Fruit fly (Drosophila melanogaster) whole organism, embryonic: Measurements from ENCODE around the gene NKCC.

Experiments used
- Ada2b ChIP-seq: fragments of 200-800 bp; sonication (Bioruptor generic); IDR thresholded peaks from 2 replicates; pipeline ENCODE4 v1.3.6; 2022; ENCODE audit warnings: missing biosample characterization, missing genetic modification characterization
- B-H2 ChIP-seq: fragments of 200-800 bp; sonication (Bioruptor generic); optimal IDR thresholded peaks from 2 replicates; lab custom pipeline; 2018; ENCODE audit warnings: missing biosample characterization, mild to moderate bottlenecking, missing genetic modification characterization
- CG11085 ChIP-seq: fragments of 200-800 bp; sonication (Bioruptor generic); IDR thresholded peaks from 2 replicates; pipeline ENCODE4 v1.3.6; 2022; ENCODE audit warnings: missing biosample characterization, missing genetic modification characterization
- CG11093 ChIP-seq: fragments of 200-800 bp; sonication (Bioruptor generic); IDR thresholded peaks from 3 replicates; pipeline ENCODE4 v1.3.6; 2022; ENCODE audit warnings: missing biosample characterization, missing genetic modification characterization
- CG11695 ChIP-seq: fragments of 200-800 bp; sonication (Bioruptor generic); IDR thresholded peaks from 3 replicates; pipeline ENCODE4 v1.3.6; 2022; ENCODE audit warnings: missing biosample characterization, missing genetic modification characterization
- CG11723 ChIP-seq: fragments of 200-800 bp; sonication (Bioruptor generic); optimal IDR thresholded peaks from 2 replicates; lab custom pipeline; 2017; ENCODE audit warnings: missing biosample characterization, mild to moderate bottlenecking, missing genetic modification characterization
- CG12219 ChIP-seq: fragments of 200-800 bp; sonication (Bioruptor generic); optimal IDR thresholded peaks from 3 replicates; lab custom pipeline; 2018; ENCODE audit warnings: missing biosample characterization, mild to moderate bottlenecking, missing genetic modification characterization
- CG14441 ChIP-seq: fragments of 200-800 bp; sonication (Bioruptor generic); IDR thresholded peaks from 2 replicates; pipeline ENCODE4 v1.3.6; 2022; ENCODE audit warnings: missing biosample characterization, missing genetic modification characterization
- CG14860 ChIP-seq: fragments of 200-800 bp; sonication (Bioruptor generic); IDR thresholded peaks from 3 replicates; pipeline ENCODE4 v1.3.6; 2022; ENCODE audit warnings: missing biosample characterization, missing genetic modification characterization; ENCODE audit not compliant: partially characterized antibody
- CG17361 ChIP-seq: fragments of 200-800 bp; sonication (Bioruptor generic); IDR thresholded peaks from 3 replicates; pipeline ENCODE4 v1.3.6; 2022; ENCODE audit warnings: missing biosample characterization, missing genetic modification characterization
- CG1792 ChIP-seq: fragments of 200-800 bp; sonication (Bioruptor generic); optimal IDR thresholded peaks from 2 replicates; lab custom pipeline; 2016; ENCODE audit warnings: missing biosample characterization, missing genetic modification characterization
- CG2875 ChIP-seq: fragments of 200-800 bp; sonication (Bioruptor generic); optimal IDR thresholded peaks from 2 replicates; lab custom pipeline; 2017; ENCODE audit warnings: missing biosample characterization, mild to moderate bottlenecking, missing genetic modification characterization, missing genetic modification reagents
- CG3281 ChIP-seq: fragments of 200-800 bp; sonication (Bioruptor generic); optimal IDR thresholded peaks from 3 replicates; lab custom pipeline; 2017; ENCODE audit warnings: missing biosample characterization, mild to moderate bottlenecking, missing genetic modification characterization
- CG3847 ChIP-seq: fragments of 200-800 bp; sonication (Bioruptor generic); IDR thresholded peaks from 2 replicates; pipeline ENCODE4 v1.3.6; 2022; ENCODE audit warnings: missing biosample characterization, missing genetic modification characterization
- CG43689 ChIP-seq: fragments of 200-800 bp; sonication (Bioruptor generic); IDR thresholded peaks from 2 replicates; pipeline ENCODE4 v1.3.6; 2022; ENCODE audit warnings: missing biosample characterization, missing genetic modification characterization
- CG4617 ChIP-seq: fragments of 200-800 bp; sonication (Bioruptor generic); optimal IDR thresholded peaks from 3 replicates; lab custom pipeline; 2016; ENCODE audit warnings: missing biosample characterization, missing genetic modification characterization, borderline replicate concordance
- CG5953 ChIP-seq: fragments of 200-800 bp; sonication (Bioruptor generic); IDR thresholded peaks from 2 replicates; pipeline ENCODE4 v1.3.6; 2022; ENCODE audit warnings: missing biosample characterization, missing genetic modification characterization
- CG6654 ChIP-seq: fragments of 200-800 bp; sonication (Bioruptor generic); optimal IDR thresholded peaks from 2 replicates; lab custom pipeline; 2017; ENCODE audit warnings: missing biosample characterization, mild to moderate bottlenecking, missing genetic modification characterization
- CG7987 ChIP-seq: fragments of 200-800 bp; sonication (Bioruptor generic); optimal IDR thresholded peaks from 2 replicates; lab custom pipeline; 2018; ENCODE audit warnings: missing biosample characterization, mild to moderate bottlenecking, missing genetic modification characterization, moderate library complexity
- Chrac-16 ChIP-seq: fragments of 200-800 bp; sonication (Bioruptor generic); optimal IDR thresholded peaks from 3 replicates; lab custom pipeline; 2016; ENCODE audit warnings: missing biosample characterization, missing genetic modification characterization
- Elba2 ChIP-seq: fragments of 200-800 bp; sonication (Bioruptor generic); optimal IDR thresholded peaks from 3 replicates; lab custom pipeline; 2016; ENCODE audit warnings: missing biosample characterization, missing genetic modification characterization
- Hmx ChIP-seq: fragments of 200-800 bp; sonication (Bioruptor generic); optimal IDR thresholded peaks from 2 replicates; lab custom pipeline; 2016; ENCODE audit warnings: missing biosample characterization, missing genetic modification characterization
- Hr51 ChIP-seq, 2 experiments: fragments of 200-800 bp; sonication (Bioruptor generic); optimal IDR thresholded peaks; 2 replicates in 1 of 2; 3 replicates in 1 of 2; lab custom pipeline; 2016 to 2018; ENCODE audit warnings: missing biosample characterization in 2 of 2, missing genetic modification characterization in 2 of 2, mild to moderate bottlenecking in 1 of 2, moderate library complexity in 1 of 2
- Mes4 ChIP-seq: fragments of 200-800 bp; sonication (Bioruptor generic); optimal IDR thresholded peaks from 2 replicates; lab custom pipeline; 2016; ENCODE audit warnings: missing biosample characterization, missing genetic modification characterization
- NC2α ChIP-seq: fragments of 200-800 bp; sonication (Bioruptor generic); optimal IDR thresholded peaks from 2 replicates; lab custom pipeline; 2016; ENCODE audit warnings: missing biosample characterization, missing genetic modification characterization
- NfI ChIP-seq: fragments of 200-800 bp; sonication (Bioruptor generic); optimal IDR thresholded peaks from 3 replicates; lab custom pipeline; 2018; ENCODE audit warnings: missing biosample characterization, mild to moderate bottlenecking, missing genetic modification characterization, moderate library complexity
- Opbp ChIP-seq: fragments of 200-800 bp; sonication (Bioruptor generic); IDR thresholded peaks from 3 replicates; pipeline ENCODE4 v1.3.6; 2022; ENCODE audit warnings: missing biosample characterization, missing genetic modification characterization; ENCODE audit not compliant: partially characterized antibody
- TFAM ChIP-seq: fragments of 200-800 bp; sonication (Bioruptor generic); optimal IDR thresholded peaks from 2 replicates; lab custom pipeline; 2017; ENCODE audit warnings: missing biosample characterization, missing genetic modification characterization, inconsistent platforms
- aop ChIP-seq: fragments of 200-800 bp; sonication (Bioruptor generic); IDR thresholded peaks from 2 replicates; pipeline ENCODE4 v1.3.6; 2022; ENCODE audit warnings: missing biosample characterization, missing genetic modification characterization
- bbx ChIP-seq: fragments of 200-800 bp; sonication (Bioruptor generic); IDR thresholded peaks from 2 replicates; pipeline ENCODE4 v1.3.6; 2022; ENCODE audit warnings: missing biosample characterization, missing genetic modification characterization; ENCODE audit not compliant: partially characterized antibody
- caup ChIP-seq: fragments of 200-800 bp; sonication (Bioruptor generic); optimal IDR thresholded peaks from 3 replicates; lab custom pipeline; 2017; ENCODE audit warnings: missing biosample characterization, mild to moderate bottlenecking, missing genetic modification characterization, moderate library complexity; ENCODE audit not compliant: severe bottlenecking
- corto ChIP-seq: fragments of 200-800 bp; sonication (Bioruptor generic); optimal IDR thresholded peaks from 2 replicates; lab custom pipeline; 2016; ENCODE audit warnings: missing biosample characterization, mild to moderate bottlenecking, missing genetic modification characterization, moderate library complexity
- cwo ChIP-seq: fragments of 200-800 bp; sonication (Bioruptor generic); optimal IDR thresholded peaks from 3 replicates; lab custom pipeline; 2017; ENCODE audit warnings: missing biosample characterization, missing genetic modification characterization, mild to moderate bottlenecking, moderate library complexity, missing genetic modification reagents
- gfzf ChIP-seq: fragments of 200-800 bp; sonication (Bioruptor generic); optimal IDR thresholded peaks from 2 replicates; lab custom pipeline; 2016; ENCODE audit warnings: missing biosample characterization, mild to moderate bottlenecking, missing genetic modification characterization, moderate library complexity
- h ChIP-seq: fragments of >200 bp; optimal IDR thresholded peaks from 2 replicates; lab custom pipeline; 2017
- hb ChIP-seq: fragments of 200-800 bp; sonication (Bioruptor generic); IDR thresholded peaks from 3 replicates; pipeline ENCODE4 v1.3.6; 2022; ENCODE audit warnings: missing biosample characterization, missing genetic modification characterization; ENCODE audit not compliant: partially characterized antibody
- klu ChIP-seq: fragments of 200-800 bp; sonication (Bioruptor generic); IDR thresholded peaks from 2 replicates; pipeline ENCODE4 v1.3.6; 2022; ENCODE audit warnings: missing biosample characterization, missing genetic modification characterization
- lov ChIP-seq, 2 experiments: fragments of 200-800 bp in 1 of 2; fragments of >200 bp in 1 of 2; sonication (Bioruptor generic) in 1 of 2; IDR thresholded peaks in 1 of 2; optimal IDR thresholded peaks in 1 of 2; 2 replicates in 1 of 2; 3 replicates in 1 of 2; pipeline versions ENCODE4 v1.3.6 to Lab custom; 2017 to 2022; ENCODE audit warnings: missing biosample characterization in 1 of 2, missing genetic modification characterization in 1 of 2
- nom ChIP-seq: fragments of 200-800 bp; sonication (Bioruptor generic); optimal IDR thresholded peaks from 2 replicates; lab custom pipeline; 2017; ENCODE audit warnings: missing biosample characterization, missing genetic modification characterization, mild to moderate bottlenecking, moderate library complexity, missing genetic modification reagents
- odd ChIP-seq: fragments of 200-800 bp; sonication (Bioruptor generic); optimal IDR thresholded peaks from 2 replicates; lab custom pipeline; 2017; ENCODE audit warnings: missing biosample characterization, mild to moderate bottlenecking, missing genetic modification characterization
- p53 ChIP-seq: fragments of 200-800 bp; sonication (Bioruptor generic); optimal IDR thresholded peaks from 2 replicates; lab custom pipeline; 2016; ENCODE audit warnings: missing biosample characterization, missing genetic modification characterization
- ranshi ChIP-seq: fragments of 200-800 bp; sonication (Bioruptor generic); IDR thresholded peaks from 2 replicates; pipeline ENCODE4 v1.3.6; 2022; ENCODE audit warnings: missing biosample characterization, missing genetic modification characterization
- salm ChIP-seq: fragments of 200-800 bp; sonication (Bioruptor generic); optimal IDR thresholded peaks from 2 replicates; lab custom pipeline; 2018; ENCODE audit warnings: missing biosample characterization, mild to moderate bottlenecking, missing genetic modification characterization
- sc ChIP-seq, 3 experiments: fragments of >200 bp in 2 of 3; fragments of 200-800 bp in 1 of 3; sonication (Bioruptor generic) in 1 of 3; optimal IDR thresholded peaks; 2 replicates in 2 of 3; 3 replicates in 1 of 3; lab custom pipeline; 2017; ENCODE audit warnings: mild to moderate bottlenecking in 1 of 3, missing biosample characterization in 1 of 3, missing genetic modification characterization in 1 of 3, missing genetic modification reagents in 1 of 3
- sd ChIP-seq: fragments of 200-800 bp; sonication (Bioruptor generic); optimal IDR thresholded peaks from 3 replicates; lab custom pipeline; 2018; ENCODE audit warnings: missing biosample characterization, mild to moderate bottlenecking, missing genetic modification characterization, moderate library complexity
- seq ChIP-seq: fragments of 200-800 bp; sonication (Bioruptor generic); IDR thresholded peaks from 2 replicates; pipeline ENCODE4 v1.3.6; 2022; ENCODE audit warnings: missing biosample characterization, missing genetic modification characterization
- sima ChIP-seq: fragments of 200-800 bp; sonication (Bioruptor generic); optimal IDR thresholded peaks from 2 replicates; lab custom pipeline; 2016; ENCODE audit warnings: missing biosample characterization, missing genetic modification characterization
- tap ChIP-seq: fragments of 200-800 bp; optimal IDR thresholded peaks from 3 replicates; lab custom pipeline; 2019; ENCODE audit warnings: missing biosample characterization, mild to moderate bottlenecking, missing genetic modification characterization, moderate library complexity
- zen ChIP-seq: fragments of 200-800 bp; sonication (Bioruptor generic); optimal IDR thresholded peaks from 3 replicates; lab custom pipeline; 2018; ENCODE audit warnings: missing biosample characterization, mild to moderate bottlenecking, missing genetic modification characterization, moderate library complexity

NKCC gene

DNA sequence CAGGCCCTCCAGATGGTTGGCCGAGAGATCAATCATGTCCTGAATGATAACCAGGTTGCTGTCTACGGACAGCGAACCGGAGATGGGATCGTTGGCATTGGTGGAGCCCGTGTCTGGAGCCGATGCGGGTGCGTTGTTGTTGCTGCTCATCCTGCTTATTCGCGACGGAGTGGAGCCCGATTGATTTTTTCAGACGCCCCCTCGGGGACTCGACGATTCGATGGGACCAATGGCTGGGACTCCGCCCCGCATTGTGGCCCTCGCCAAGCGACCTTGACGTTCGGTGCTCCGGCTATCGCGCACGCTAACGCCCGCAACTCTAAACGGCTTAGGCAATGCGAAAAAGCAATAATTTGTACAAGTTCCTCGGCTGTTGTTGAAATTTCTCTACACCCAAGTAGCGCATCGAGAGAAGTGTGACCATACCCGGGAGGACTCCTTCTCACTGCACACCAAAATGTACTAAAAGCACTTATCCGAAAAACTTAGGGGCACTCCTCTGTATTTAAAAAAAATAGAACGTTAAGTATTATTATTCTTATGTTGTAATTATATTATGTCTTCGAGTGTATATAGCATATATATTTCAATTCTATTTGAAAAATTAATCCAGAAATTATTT, 18.9 kb downstream of the NKCC start, which contains the start of gene ksr:
Gene ksr (minus strand): TSS at position 419 of the 622 bp plus-strand sequence.
- TF ChIP-seq gfzf, result peak; percentile 69
- no peak for TF ChIP-seq h
- TF ChIP-seq bbx (GFP tag; lab: Robert Waterston, UW), result no peak; the same call in 1 of the 2 replicates
- TF ChIP-seq Opbp (GFP tag; lab: Robert Waterston, UW), result 0 out of 3 replicates have a peak, but pooled peaks have one; percentile 28
- TF ChIP-seq CG11723 (GFP tag; lab: Kevin White, UChicago), result no peak
- no peak for TF ChIP-seq CG12219 (GFP tag; lab: Kevin White, UChicago)
- no peak for TF ChIP-seq TFAM (GFP tag; lab: Kevin White, UChicago)
- no peak for TF ChIP-seq CG2875 (GFP tag; lab: Kevin White, UChicago)
- no peak for TF ChIP-seq CG43689 (GFP tag; lab: Robert Waterston, UW)
- no peak for TF ChIP-seq CG3281 (GFP tag; lab: Kevin White, UChicago)
- TF ChIP-seq sd, result no peak
- TF ChIP-seq aop (GFP tag; lab: Robert Waterston, UW), result no peak
- TF ChIP-seq CG11093 (GFP tag; lab: Robert Waterston, UW), result no peak
- TF ChIP-seq cwo (GFP tag; lab: Kevin White, UChicago), result no peak
- TF ChIP-seq B-H2 (GFP tag; lab: Kevin White, UChicago), result no peak
- TF ChIP-seq sima (GFP tag; lab: Kevin White, UChicago), result no peak
- no peak; the same call in 2 of the 3 replicates for TF ChIP-seq CG17361
- TF ChIP-seq CG6654, result no peak
- TF ChIP-seq CG14441 (GFP tag; lab: Robert Waterston, UW), result no peak
- TF ChIP-seq CG5953 (GFP tag; lab: Robert Waterston, UW), result no peak
- TF ChIP-seq hb, result 0 out of 3 replicates have a peak, but pooled peaks have one; percentile 17
- TF ChIP-seq CG11695 (GFP tag; lab: Robert Waterston, UW), result peak; percentile 22; the same call in 1 of the 3 replicates
- 0 out of 2 replicates have a peak, but pooled peaks have one; percentile 27 for TF ChIP-seq ranshi (GFP tag; lab: Robert Waterston, UW)
- TF ChIP-seq CG14860, result no peak
- no peak for TF ChIP-seq Elba2
- no peak for TF ChIP-seq zen (tag; lab: Kevin White, UChicago)
- no peak for TF ChIP-seq corto (GFP tag; lab: Kevin White, UChicago)
- TF ChIP-seq CG1792 (GFP tag; lab: Kevin White, UChicago), result no peak
- TF ChIP-seq p53, result no peak
- no peak for TF ChIP-seq seq (GFP tag; lab: Robert Waterston, UW)
- peak; percentile 80 for TF ChIP-seq CG4617
- no peak for TF ChIP-seq nom (GFP tag; lab: Kevin White, UChicago)
- TF ChIP-seq NC2α, result no peak
- TF ChIP-seq CG7987 (GFP tag; lab: Kevin White, UChicago), result no peak
- no peak for TF ChIP-seq odd (GFP tag; lab: Kevin White, UChicago)
- no peak for TF ChIP-seq NfI (GFP tag; lab: Kevin White, UChicago)
- TF ChIP-seq Mes4 (GFP tag; lab: Kevin White, UChicago), result no peak
- no peak for TF ChIP-seq CG11085 (GFP tag; lab: Robert Waterston, UW)
- no peak for TF ChIP-seq Hmx
- TF ChIP-seq caup (GFP tag; lab: Kevin White, UChicago), result no peak
- TF ChIP-seq klu (GFP tag; lab: Robert Waterston, UW), result no peak
- no peak for TF ChIP-seq Chrac-16 (GFP tag; lab: Kevin White, UChicago)
- no peak for TF ChIP-seq tap
- no peak for TF ChIP-seq Ada2b (GFP tag; lab: Robert Waterston, UW)
- no peak for TF ChIP-seq lov (optimal IDR thresholded peaks at IDR 0.05; lab: Kevin White, UChicago)
- no peak for TF ChIP-seq lov (GFP tag; IDR thresholded peaks at IDR 0.05; lab: Robert Waterston, UW)
- TF ChIP-seq sc (optimal IDR thresholded peaks at IDR 0.05; lab: Kevin White, UChicago), result no peak
- no peak for TF ChIP-seq sc (GFP tag; optimal IDR thresholded peaks at IDR 0.05; lab: Kevin White, UChicago)
- no peak for TF ChIP-seq salm (tag; lab: Kevin White, UChicago)
- TF ChIP-seq CG3847 (GFP tag; lab: Robert Waterston, UW), result no peak
- no peak for TF ChIP-seq Hr51 (GFP tag; optimal IDR thresholded peaks at IDR 0.05; lab: Kevin White, UChicago)
